Worm (Caenorhabditis elegans) whole organism, L4 larva: ENCODE data around the gene M04G7.2.

Source experiments
- F10B5.3 ChIP-seq: sonication (generic microtip); optimal IDR thresholded peaks from 2 replicates; lab custom pipeline; 2016; ENCODE audit warnings: mild to moderate bottlenecking, missing genetic modification characterization, missing compliant biosample characterization
- F37D6.2 ChIP-seq: sonication (generic microtip); optimal IDR thresholded peaks from 2 replicates; lab custom pipeline; 2016; ENCODE audit warnings: mild to moderate bottlenecking, missing genetic modification characterization, missing compliant biosample characterization
- F44E2.7 ChIP-seq: fragments of 200-800 bp; sonication (Bioruptor generic); IDR thresholded peaks from 2 replicates; pipeline ENCODE4 v2.1.2; 2022; ENCODE audit warnings: missing genetic modification characterization, missing compliant biosample characterization
- T20F7.1 ChIP-seq: fragments of 200-800 bp; sonication (Bioruptor generic); optimal IDR thresholded peaks from 2 replicates; lab custom pipeline; 2018; ENCODE audit warnings: mild to moderate bottlenecking, missing genetic modification characterization, missing compliant biosample characterization
- T26A8.4 ChIP-seq: fragments of 200-800 bp; sonication (Bioruptor generic); IDR thresholded peaks from 2 replicates; pipeline ENCODE4 v1.3.6; 2022; ENCODE audit warnings: missing genetic modification characterization, missing compliant biosample characterization
- Y48G9A.11 ChIP-seq: fragments of 200-800 bp; sonication (Bioruptor generic); IDR thresholded peaks from 2 replicates; pipeline ENCODE4 v1.3.6; 2022; ENCODE audit warnings: missing genetic modification reagents, missing genetic modification characterization, missing compliant biosample characterization
- Y5F2A.4 ChIP-seq: fragments of 200-800 bp; sonication (Bioruptor generic); optimal IDR thresholded peaks from 2 replicates; lab custom pipeline; 2018; ENCODE audit warnings: mild to moderate bottlenecking, missing genetic modification characterization, missing compliant biosample characterization
- aha-1 ChIP-seq: fragments of 150-350 bp; peaks from one replicate; lab custom pipeline; 2014; ENCODE audit warnings: missing biosample characterization, missing genetic modification characterization
- arid-1 ChIP-seq: fragments of 200-800 bp; sonication (Bioruptor generic); conservative IDR thresholded peaks from 2 replicates; pipeline ENCODE4 v1.3.6; 2022; ENCODE audit warnings: missing genetic modification reagents, missing genetic modification characterization, missing compliant biosample characterization
- ceh-20 ChIP-seq: fragments of 200-800 bp; sonication (Bioruptor generic); IDR thresholded peaks from 2 replicates; pipeline ENCODE4 v1.3.6; 2022; ENCODE audit warnings: missing genetic modification reagents, missing genetic modification characterization, missing compliant biosample characterization
- ceh-32 ChIP-seq: sonication (generic microtip); optimal IDR thresholded peaks from 2 replicates; lab custom pipeline; 2016; ENCODE audit warnings: mild to moderate bottlenecking, missing genetic modification characterization, missing compliant biosample characterization; ENCODE audit not compliant: poor library complexity
- ceh-62 ChIP-seq: sonication (generic microtip); optimal IDR thresholded peaks from 2 replicates; lab custom pipeline; 2017; ENCODE audit warnings: missing biosample characterization, missing genetic modification characterization
- ceh-82 ChIP-seq: sonication (generic microtip); optimal IDR thresholded peaks from 2 replicates; lab custom pipeline; 2017; ENCODE audit warnings: missing biosample characterization, missing genetic modification characterization
- daf-12 ChIP-seq: fragments of 150-350 bp; optimal IDR thresholded peaks from 2 replicates; lab custom pipeline; 2014; ENCODE audit warnings: missing biosample characterization, missing genetic modification reagents, missing genetic modification characterization
- daf-16 ChIP-seq, 3 experiments: sonication (generic microtip); optimal IDR thresholded peaks; 2 replicates each; lab custom pipeline; 2016 to 2017; ENCODE audit warnings: missing genetic modification characterization in 3 of 3, missing genetic modification reagents in 3 of 3, mild to moderate bottlenecking in 2 of 3, missing compliant biosample characterization in 2 of 3, missing biosample characterization in 1 of 3, moderate library complexity in 1 of 3
- dmd-6 ChIP-seq: fragments of 200-800 bp; sonication (Bioruptor generic); IDR thresholded peaks from 2 replicates; pipeline ENCODE4 v1.3.6; 2022; ENCODE audit warnings: missing genetic modification reagents, missing genetic modification characterization, missing compliant biosample characterization
- dpl-1 ChIP-seq: fragments of 150-350 bp; optimal IDR thresholded peaks from 2 replicates; lab custom pipeline; 2014; ENCODE audit warnings: missing biosample characterization, missing genetic modification reagents, missing genetic modification characterization
- dve-1 ChIP-seq: sonication (generic microtip); optimal IDR thresholded peaks from 2 replicates; lab custom pipeline; 2017; ENCODE audit warnings: antibody characterized with exemption, mild to moderate bottlenecking, missing genetic modification characterization, missing compliant biosample characterization; ENCODE audit not compliant: insufficient read depth
- fkh-10 ChIP-seq: fragments of 150-350 bp; optimal IDR thresholded peaks from 2 replicates; lab custom pipeline; 2014; ENCODE audit warnings: missing biosample characterization, missing genetic modification reagents, missing genetic modification characterization
- hlh-11 ChIP-seq: fragments of 200-800 bp; sonication (Bioruptor generic); optimal IDR thresholded peaks from 2 replicates; lab custom pipeline; 2018; ENCODE audit warnings: mild to moderate bottlenecking, missing genetic modification characterization, missing compliant biosample characterization
- hlh-30 ChIP-seq: sonication (generic microtip); optimal IDR thresholded peaks from 2 replicates; lab custom pipeline; 2017; ENCODE audit warnings: antibody characterized with exemption, mild to moderate bottlenecking, missing genetic modification characterization, missing compliant biosample characterization; ENCODE audit not compliant: insufficient read depth
- hmg-1.1 ChIP-seq: fragments of 200-800 bp; sonication (Bioruptor generic); IDR thresholded peaks from 2 replicates; pipeline ENCODE4 v1.3.6; 2022; ENCODE audit warnings: missing genetic modification reagents, missing genetic modification characterization, missing compliant biosample characterization
- lim-7 ChIP-seq: fragments of 200-800 bp; sonication (Bioruptor generic); IDR thresholded peaks from 2 replicates; pipeline ENCODE4 v1.3.6; 2022; ENCODE audit warnings: missing genetic modification characterization, missing compliant biosample characterization
- lin-13 ChIP-seq: fragments of 150-350 bp; optimal IDR thresholded peaks from 2 replicates; lab custom pipeline; 2014; ENCODE audit warnings: missing biosample characterization, missing genetic modification reagents, missing genetic modification characterization
- lir-3 ChIP-seq: sonication (generic microtip); optimal IDR thresholded peaks from 2 replicates; lab custom pipeline; 2016; ENCODE audit warnings: mild to moderate bottlenecking, missing genetic modification characterization, missing compliant biosample characterization
- lsy-2 ChIP-seq, 2 experiments: fragments of 150-350 bp in 1 of 2; sonication (generic microtip) in 1 of 2; optimal IDR thresholded peaks; 2 replicates each; lab custom pipeline; 2014 to 2017; ENCODE audit warnings: missing biosample characterization in 2 of 2, missing genetic modification characterization in 2 of 2
- mdl-1 ChIP-seq, 2 experiments: fragments of 150-350 bp in 1 of 2; sonication (generic microtip) in 1 of 2; optimal IDR thresholded peaks; 2 replicates each; lab custom pipeline; 2014 to 2017; ENCODE audit warnings: missing biosample characterization in 2 of 2, missing genetic modification characterization in 2 of 2
- mdt-29 ChIP-seq: fragments of 200-800 bp; sonication (Bioruptor generic); IDR thresholded peaks from 2 replicates; pipeline ENCODE4 v1.3.6; 2022; ENCODE audit warnings: missing genetic modification reagents, missing genetic modification characterization, missing compliant biosample characterization
- mes-2 ChIP-seq: sonication (generic microtip); optimal IDR thresholded peaks from 2 replicates; lab custom pipeline; 2016; ENCODE audit warnings: missing genotype, mild to moderate bottlenecking, missing genetic modification characterization, missing compliant biosample characterization; ENCODE audit not compliant: poor library complexity, severe bottlenecking
- mxl-3 ChIP-seq: fragments of 200-800 bp; sonication (Bioruptor generic); optimal IDR thresholded peaks from 2 replicates; lab custom pipeline; 2018; ENCODE audit warnings: mild to moderate bottlenecking, missing genetic modification characterization, missing compliant biosample characterization
- nhr-11 ChIP-seq: fragments of 150-350 bp; optimal IDR thresholded peaks from 2 replicates; lab custom pipeline; 2014; ENCODE audit warnings: missing biosample characterization, missing genetic modification characterization
- nhr-237 ChIP-seq: sonication (generic microtip); optimal IDR thresholded peaks from 2 replicates; lab custom pipeline; 2017; ENCODE audit warnings: missing biosample characterization, missing genetic modification characterization
- nhr-28 ChIP-seq: fragments of 150-350 bp; optimal IDR thresholded peaks from 2 replicates; lab custom pipeline; 2014; ENCODE audit warnings: missing biosample characterization, missing genetic modification characterization
- nhr-48 ChIP-seq: sonication (generic microtip); optimal IDR thresholded peaks from 2 replicates; lab custom pipeline; 2016; ENCODE audit warnings: mild to moderate bottlenecking, missing genetic modification characterization, missing compliant biosample characterization
- pha-4 ChIP-seq, 2 experiments: fragments of 150-350 bp in 1 of 2; fragments of 200-800 bp in 1 of 2; sonication (Bioruptor generic) in 1 of 2; IDR thresholded peaks in 1 of 2; optimal IDR thresholded peaks in 1 of 2; 2 replicates each; pipeline versions ENCODE4 v1.3.6 to Lab custom; 2014 to 2022; ENCODE audit warnings: missing genetic modification characterization in 2 of 2, missing genetic modification reagents in 2 of 2, missing biosample characterization in 1 of 2, missing compliant biosample characterization in 1 of 2
- pqm-1 ChIP-seq: sonication (generic microtip); optimal IDR thresholded peaks from 2 replicates; lab custom pipeline; 2017; ENCODE audit warnings: missing biosample characterization, missing genetic modification characterization
- rbr-2 ChIP-seq: sonication (generic microtip); optimal IDR thresholded peaks from 2 replicates; lab custom pipeline; 2016; ENCODE audit warnings: missing genotype, missing genetic modification characterization, missing compliant biosample characterization
- skn-1 ChIP-seq: fragments of 150-350 bp; optimal IDR thresholded peaks from 2 replicates; lab custom pipeline; 2014; ENCODE audit warnings: missing biosample characterization, missing genetic modification characterization
- snpc-1.2 ChIP-seq: fragments of 200-800 bp; sonication (Bioruptor generic); IDR thresholded peaks from 2 replicates; pipeline ENCODE4 v1.3.6; 2022; ENCODE audit warnings: missing genetic modification reagents, missing genetic modification characterization, missing compliant biosample characterization
- snpc-4 ChIP-seq: fragments of 150-350 bp; optimal IDR thresholded peaks from 2 replicates; lab custom pipeline; 2014; ENCODE audit warnings: missing biosample characterization, missing genetic modification characterization
- spr-3 ChIP-seq: fragments of 200-800 bp; sonication (Bioruptor generic); optimal IDR thresholded peaks from 2 replicates; lab custom pipeline; 2018; ENCODE audit warnings: mild to moderate bottlenecking, missing genetic modification characterization, missing compliant biosample characterization
- tag-97 ChIP-seq: fragments of 200-800 bp; sonication (Bioruptor generic); IDR thresholded peaks from 2 replicates; pipeline ENCODE4 v1.3.6; 2022; ENCODE audit warnings: missing genetic modification characterization, missing compliant biosample characterization
- unc-130 ChIP-seq: sonication (generic microtip); optimal IDR thresholded peaks from 2 replicates; lab custom pipeline; 2016; ENCODE audit warnings: missing genetic modification reagents, missing genetic modification characterization, missing compliant biosample characterization
- vab-7 ChIP-seq: fragments of 200-800 bp; sonication (Bioruptor generic); IDR thresholded peaks from 2 replicates; pipeline ENCODE4 v1.3.6; 2022; ENCODE audit warnings: missing genetic modification reagents, missing genetic modification characterization, missing compliant biosample characterization
- zfp-2 ChIP-seq: sonication (generic microtip); optimal IDR thresholded peaks from 2 replicates; lab custom pipeline; 2016; ENCODE audit warnings: mild to moderate bottlenecking, missing genetic modification characterization, missing compliant biosample characterization
- ztf-7 ChIP-seq: fragments of 150-350 bp; optimal IDR thresholded peaks from 2 replicates; lab custom pipeline; 2014; ENCODE audit warnings: missing biosample characterization, missing genetic modification characterization

Gene M04G7.2

ce11 chrIV:443622-444021 is 17.2 kb downstream of the M04G7.2 start, which contains the start of gene mrpl-55 (continued):
- TF ChIP-seq vab-7 (GFP tag; lab: Robert Waterston, UW): no peak
- TF ChIP-seq hlh-11 (tag; lab: Kevin White, UChicago): peak; percentile 62
- TF ChIP-seq zfp-2 (tag; lab: Kevin White, UChicago): no peak
- TF ChIP-seq mes-2: peak; percentile 94
- TF ChIP-seq F37D6.2 (tag; lab: Kevin White, UChicago): peak; percentile 56
- TF ChIP-seq nhr-48 (tag; lab: Kevin White, UChicago): peak; percentile 11
- 0 out of 2 replicates have a peak, but pooled peaks have one; percentile 60 for TF ChIP-seq ceh-20 (GFP tag; lab: Robert Waterston, UW)
- peak; percentile 1 for TF ChIP-seq mxl-3 (GFP tag; lab: Kevin White, UChicago)
- peak in 1 of 2 experiments; percentile 62 for TF ChIP-seq mdl-1 (tag; optimal IDR thresholded peaks at IDR 0.05; lab: Kevin White, UChicago)
- TF ChIP-seq F10B5.3 (tag; lab: Kevin White, UChicago): no peak
- TF ChIP-seq lim-7 (GFP tag; lab: Robert Waterston, UW): no peak
- TF ChIP-seq Y5F2A.4: no peak
- TF ChIP-seq hmg-1.1 (GFP tag; lab: Robert Waterston, UW): peak; percentile 71
- peak; percentile 83 for TF ChIP-seq dve-1 (tag; lab: Kevin White, UChicago)
- TF ChIP-seq mdt-29 (GFP tag; lab: Robert Waterston, UW): no peak
- no peak for TF ChIP-seq daf-16 (GFP tag; optimal IDR thresholded peaks at IDR 0.05; lab: Kevin White, UChicago)
- peak; percentile 43 for TF ChIP-seq daf-16 (tag; optimal IDR thresholded peaks at IDR 0.05; lab: Kevin White, UChicago)
- TF ChIP-seq rbr-2 (tag; lab: Kevin White, UChicago): peak; percentile 82
- TF ChIP-seq T26A8.4 (GFP tag; lab: Robert Waterston, UW): peak; percentile 62
- peak; percentile 99 for TF ChIP-seq aha-1
- TF ChIP-seq nhr-11 (tag; lab: Kevin White, UChicago): peak; percentile 65
- no peak for TF ChIP-seq arid-1 (GFP tag; lab: Robert Waterston, UW)
- TF ChIP-seq daf-12 (tag; lab: Kevin White, UChicago): no peak
- TF ChIP-seq ztf-7: peak; percentile 31
- TF ChIP-seq tag-97 (GFP tag; lab: Robert Waterston, UW): no peak
- TF ChIP-seq T20F7.1 (GFP tag; lab: Kevin White, UChicago): peak; percentile 81
- 0 out of 2 replicates have a peak, but pooled peaks have one; percentile 32 for TF ChIP-seq snpc-1.2 (GFP tag; lab: Robert Waterston, UW)
- TF ChIP-seq hlh-30 (tag; lab: Kevin White, UChicago): peak; percentile 75
- peak; percentile 80 for TF ChIP-seq lin-13 (GFP tag; lab: Kevin White, UChicago)
- TF ChIP-seq lsy-2 (tag; optimal IDR thresholded peaks at IDR 0.05; lab: Kevin White, UChicago): peak; percentile 66 to 93

- TF ChIP-seq pha-4 (GFP tag; IDR thresholded peaks at IDR 0.05; lab: Robert Waterston, UW) (no peak), pha-4 (tag; optimal IDR thresholded peaks at IDR 0.05; lab: Kevin White, UChicago) (no peak), hmg-1.1 (GFP tag; lab: Robert Waterston, UW) (no peak), ceh-82 (tag; lab: Kevin White, UChicago) (no peak), hlh-11 (tag; lab: Kevin White, UChicago) (peak; percentile 66), nhr-237 (tag; lab: Kevin White, UChicago) (no peak), dve-1 (tag; lab: Kevin White, UChicago) (peak; percentile 56), aha-1 (peak; percentile 75), Y48G9A.11 (GFP tag; lab: Robert Waterston, UW) (no peak), ceh-20 (GFP tag; lab: Robert Waterston, UW) (no peak), hlh-30 (tag; lab: Kevin White, UChicago) (peak; percentile 31), unc-130 (GFP tag; lab: Kevin White, UChicago) (no peak), daf-16 (GFP tag; optimal IDR thresholded peaks at IDR 0.05; lab: Kevin White, UChicago) (no peak), daf-16 (tag; optimal IDR thresholded peaks at IDR 0.05; lab: Kevin White, UChicago) (peak; percentile 91), skn-1 (tag; lab: Kevin White, UChicago) (no peak), nhr-28 (tag; lab: Kevin White, UChicago) (peak; percentile 85), fkh-10 (GFP tag; lab: Kevin White, UChicago) (no peak), pqm-1 (tag; lab: Kevin White, UChicago) (peak; percentile 89), ceh-62 (tag; lab: Kevin White, UChicago) (no peak), F44E2.7 (GFP tag; lab: Robert Waterston, UW) (no peak), spr-3 (GFP tag; lab: Kevin White, UChicago) (no peak), snpc-4 (tag; lab: Kevin White, UChicago) (no peak), ceh-32 (tag; lab: Kevin White, UChicago) (no peak), lir-3 (tag; lab: Kevin White, UChicago) (no peak), dpl-1 (GFP tag; lab: Kevin White, UChicago) (no peak), dmd-6 (GFP tag; lab: Robert Waterston, UW) (peak; percentile 82)
Measured at ce11 chrIV:440509-440908, 20.3 kb downstream of the M04G7.2 start, which contains the start of gene hum-8. Gene hum-8, minus strand, starts transcription at chrIV:440554.
